Fruit fly (Drosophila melanogaster): ENCODE results near the gene Ugalt.
A peak's percentile ranks its signal among the peaks of the same experiment; 100 is the strongest.

Gene Ugalt

dm6 chrX:2652124-2652923, 51.3 kb downstream of the Ugalt start (continued):
- no peak for TF ChIP-seq nerfin-1 (tag; optimal IDR thresholded peaks at IDR 0.05)
- TF ChIP-seq Drgx (GFP tag; IDR thresholded peaks at IDR 0.05): peak; percentile 71
- TF ChIP-seq corto (GFP tag; optimal IDR thresholded peaks at IDR 0.05): no peak
- no peak for TF ChIP-seq tx (GFP tag; optimal IDR thresholded peaks at IDR 0.05)
- TF ChIP-seq YL-1 (GFP tag; optimal IDR thresholded peaks at IDR 0.05): no peak
- no peak for TF ChIP-seq da (GFP tag; optimal IDR thresholded peaks at IDR 0.05)
- no peak for TF ChIP-seq esg (GFP tag; conservative IDR thresholded peaks at IDR 0.05)
- no peak for TF ChIP-seq CG11456 (GFP tag; IDR thresholded peaks at IDR 0.05)
- no peak for TF ChIP-seq odd (GFP tag; optimal IDR thresholded peaks at IDR 0.05)
- peak; percentile 49 for TF ChIP-seq run (tag; optimal IDR thresholded peaks at IDR 0.05)
- no peak for TF ChIP-seq Rfx (GFP tag; IDR thresholded peaks at IDR 0.05)
- TF ChIP-seq CG3065 (GFP tag; optimal IDR thresholded peaks at IDR 0.05): no peak
- peak; percentile 16 for TF ChIP-seq CG10543 (GFP tag; optimal IDR thresholded peaks at IDR 0.05)
- TF ChIP-seq sna (GFP tag; IDR thresholded peaks at IDR 0.05; ENCODE audit: partially characterized antibody): no peak; the same call in 1 of the 2 replicates
- TF ChIP-seq bab2 (GFP tag; optimal IDR thresholded peaks at IDR 0.05): no peak
- no peak for TF ChIP-seq HLH4C (GFP tag; IDR thresholded peaks at IDR 0.05; ENCODE audit: partially characterized antibody)
- peak; percentile 61 for TF ChIP-seq crc (GFP tag; optimal IDR thresholded peaks at IDR 0.05)
- no peak for TF ChIP-seq CG31224 (GFP tag; IDR thresholded peaks at IDR 0.05)
- no peak for TF ChIP-seq Eip74EF (GFP tag; optimal IDR thresholded peaks at IDR 0.05)
- TF ChIP-seq CG5180 (GFP tag; optimal IDR thresholded peaks at IDR 0.05): no peak
- no peak for TF ChIP-seq Fer2 (tag; optimal IDR thresholded peaks at IDR 0.05)
- no peak for TF ChIP-seq CG14710 (tag; optimal IDR thresholded peaks at IDR 0.05)
- TF ChIP-seq CG18599 (GFP tag; optimal IDR thresholded peaks at IDR 0.05): no peak
- no peak for TF ChIP-seq cas (GFP tag; IDR thresholded peaks at IDR 0.05)
- no peak for TF ChIP-seq Rx (GFP tag; IDR thresholded peaks at IDR 0.05)
- no peak for TF ChIP-seq CG7745 (tag; optimal IDR thresholded peaks at IDR 0.05)
- TF ChIP-seq CG4854 (GFP tag; optimal IDR thresholded peaks at IDR 0.05): no peak
- TF ChIP-seq gce (GFP tag; IDR thresholded peaks at IDR 0.05): 0 out of 3 replicates have a peak, but pooled peaks have one; percentile 11
- no peak for TF ChIP-seq hb (GFP tag; IDR thresholded peaks at IDR 0.05; ENCODE audit: partially characterized antibody)
- TF ChIP-seq slbo (GFP tag; IDR thresholded peaks at IDR 0.05): peak; percentile 44; the same call in 1 of the 2 replicates
- TF ChIP-seq CG2129 (GFP tag; IDR thresholded peaks at IDR 0.05; ENCODE audit: partially characterized antibody): no peak
- no peak for TF ChIP-seq kni (GFP tag; optimal IDR thresholded peaks at IDR 0.05)
- TF ChIP-seq CG8765 (GFP tag; IDR thresholded peaks at IDR 0.05): no peak
- TF ChIP-seq dmrt99B (tag; optimal IDR thresholded peaks at IDR 0.05): no peak
- TF ChIP-seq CG32532 (GFP tag; IDR thresholded peaks at IDR 0.05): peak; percentile 34; the same call in 1 of the 2 replicates
- no peak for TF ChIP-seq Meics (GFP tag; optimal IDR thresholded peaks at IDR 0.05)
- no peak for TF ChIP-seq hbn (GFP tag; IDR thresholded peaks at IDR 0.05; ENCODE audit: partially characterized antibody)
- no peak for TF ChIP-seq Camta (GFP tag; optimal IDR thresholded peaks at IDR 0.05)
- TF ChIP-seq CG32772 (GFP tag; IDR thresholded peaks at IDR 0.05): 0 out of 2 replicates have a peak, but pooled peaks have one; percentile 17
- TF ChIP-seq CG9876 (GFP tag; optimal IDR thresholded peaks at IDR 0.05): no peak
- TF ChIP-seq HmgZ (tag; optimal IDR thresholded peaks at IDR 0.05): no peak
- no peak for TF ChIP-seq Hr3 (GFP tag; optimal IDR thresholded peaks at IDR 0.05)
- no peak for TF ChIP-seq CrebB (tag; optimal IDR thresholded peaks at IDR 0.05)
- TF ChIP-seq org-1 (GFP tag; optimal IDR thresholded peaks at IDR 0.05): no peak
- TF ChIP-seq mam (GFP tag; optimal IDR thresholded peaks at IDR 0.05): no peak
- no peak for TF ChIP-seq NfI (GFP tag; optimal IDR thresholded peaks at IDR 0.05)
- no peak for TF ChIP-seq CG7556 (GFP tag; optimal IDR thresholded peaks at IDR 0.05)
- TF ChIP-seq vnd (GFP tag; IDR thresholded peaks at IDR 0.05; ENCODE audit: partially characterized antibody): no peak

Measured in whole organism, embryonic.